Worm (Caenorhabditis elegans): ENCODE results near the gene Y39A1A.9.
A peak's percentile ranks its signal among the peaks of the same experiment; 100 is the strongest.

Gene Y39A1A.9

ce11 chrIII:10638339-10639021 lies 5.2 kb upstream of the Y39A1A.9 start, which contains the start of gene Y39A1A.27:
TSS of gene Y39A1A.27 (plus strand) at chrIII:10638971.
- TF ChIP-seq dao-5 (tag; optimal IDR thresholded peaks at IDR 0.05) = no peak
- no peak for TF ChIP-seq him-1 (tag; optimal IDR thresholded peaks at IDR 0.05)
- TF ChIP-seq W03F9.2 (tag; optimal IDR thresholded peaks at IDR 0.05) = no peak

- no peak for TF ChIP-seq him-1 (tag; optimal IDR thresholded peaks at IDR 0.05)
- TF ChIP-seq W03F9.2 (tag; optimal IDR thresholded peaks at IDR 0.05) = no peak
- TF ChIP-seq dao-5 (tag; optimal IDR thresholded peaks at IDR 0.05) = no peak
Observed at ce11 chrIII:10637933-10638332, 4.6 kb upstream of the Y39A1A.9 start.

ce11 chrIII:10636493-10637031 lies 3.3 kb upstream of the Y39A1A.9 start:
- TF ChIP-seq dao-5 (tag; optimal IDR thresholded peaks at IDR 0.05) = no peak
- TF ChIP-seq W03F9.2 (tag; optimal IDR thresholded peaks at IDR 0.05) = no peak
- TF ChIP-seq him-1 (tag; optimal IDR thresholded peaks at IDR 0.05) = no peak

ce11 chrIII:10634576-10634975 lies 1.3 kb upstream of the Y39A1A.9 start:
- TF ChIP-seq W03F9.2 (tag; optimal IDR thresholded peaks at IDR 0.05) = no peak
- no peak for TF ChIP-seq dao-5 (tag; optimal IDR thresholded peaks at IDR 0.05)

- TF ChIP-seq dao-5 (tag; optimal IDR thresholded peaks at IDR 0.05) (peak; percentile 64), him-1 (tag; optimal IDR thresholded peaks at IDR 0.05) (no peak)
Observed at ce11 chrIII:10634034-10634433, 733 bp upstream of the Y39A1A.9 start.

- TF ChIP-seq W03F9.2 (tag; optimal IDR thresholded peaks at IDR 0.05) = no peak
- no peak for TF ChIP-seq dao-5 (tag; optimal IDR thresholded peaks at IDR 0.05)
- no peak for TF ChIP-seq him-1 (tag; optimal IDR thresholded peaks at IDR 0.05)
Observed at ce11 chrIII:10632590-10633402, 505 bp downstream of the Y39A1A.9 start, which contains the start of gene Y39A1A.10. TSS of gene Y39A1A.10 (plus strand) at chrIII:10632728.

- TF ChIP-seq W03F9.2 (tag; optimal IDR thresholded peaks at IDR 0.05) (no peak), dao-5 (tag; optimal IDR thresholded peaks at IDR 0.05) (no peak), him-1 (tag; optimal IDR thresholded peaks at IDR 0.05) (no peak)
Observed at ce11 chrIII:10631870-10632509, 1.3 kb downstream of the Y39A1A.9 start.

- TF ChIP-seq him-1 (tag; optimal IDR thresholded peaks at IDR 0.05) (no peak), W03F9.2 (tag; optimal IDR thresholded peaks at IDR 0.05) (no peak), dao-5 (tag; optimal IDR thresholded peaks at IDR 0.05) (no peak)
Observed at ce11 chrIII:10629795-10630194, 3.5 kb downstream of the Y39A1A.9 start.

ce11 chrIII:10629043-10629442 lies 4.3 kb downstream of the Y39A1A.9 start, which contains the start of gene swt-4:
TSS of gene swt-4 (minus strand) at chrIII:10629143.
- TF ChIP-seq him-1 (tag; optimal IDR thresholded peaks at IDR 0.05) (no peak), W03F9.2 (tag; optimal IDR thresholded peaks at IDR 0.05) (no peak), dao-5 (tag; optimal IDR thresholded peaks at IDR 0.05) (no peak)

ce11 chrIII:10628360-10628759 lies 4.9 kb downstream of the Y39A1A.9 start:
- TF ChIP-seq W03F9.2 (tag; optimal IDR thresholded peaks at IDR 0.05) (no peak), him-1 (tag; optimal IDR thresholded peaks at IDR 0.05) (no peak), dao-5 (tag; optimal IDR thresholded peaks at IDR 0.05) (no peak)

ce11 chrIII:10624564-10624963 lies 8.7 kb downstream of the Y39A1A.9 start:
- TF ChIP-seq him-1 (tag; optimal IDR thresholded peaks at IDR 0.05) (peak; percentile 45), W03F9.2 (tag; optimal IDR thresholded peaks at IDR 0.05) (peak; percentile 5), dao-5 (tag; optimal IDR thresholded peaks at IDR 0.05) (peak; percentile 21)

- peak; percentile 78 for TF ChIP-seq W03F9.2 (tag; optimal IDR thresholded peaks at IDR 0.05)
- TF ChIP-seq dao-5 (tag; optimal IDR thresholded peaks at IDR 0.05) = no peak
- peak; percentile 78 for TF ChIP-seq him-1 (tag; optimal IDR thresholded peaks at IDR 0.05)
Observed at ce11 chrIII:10621208-10621607, 12.1 kb downstream of the Y39A1A.9 start, which contains the start of the genes lron-10 and hpr-9. TSS of gene lron-10 (minus strand) at chrIII:10621369. TSS of gene hpr-9 (plus strand) at chrIII:10621551.

- no peak for TF ChIP-seq him-1 (tag; optimal IDR thresholded peaks at IDR 0.05)
- no peak for TF ChIP-seq W03F9.2 (tag; optimal IDR thresholded peaks at IDR 0.05)
- TF ChIP-seq dao-5 (tag; optimal IDR thresholded peaks at IDR 0.05) = no peak
Observed at ce11 chrIII:10615166-10615565, 18.1 kb downstream of the Y39A1A.9 start, which contains the start of gene mrpl-22. TSS of gene mrpl-22 (plus strand) at chrIII:10615466.

Data from whole organism, L4/young adult.